Worm (Caenorhabditis elegans) whole organism, young adult: ENCODE results near the gene str-140.

ENCODE experiments used
- B0035.1 ChIP-seq: sonication (generic microtip); optimal IDR thresholded peaks from 2 replicates; lab custom pipeline; 2016; ENCODE audit warnings: missing genetic modification characterization, mild to moderate bottlenecking, missing compliant biosample characterization, missing genotype, missing genetic modification reagents
- C17E4.6 ChIP-seq: fragments of 200-800 bp; sonication (Bioruptor generic); IDR thresholded peaks from 2 replicates; pipeline ENCODE4 v1.3.6; 2022; ENCODE audit warnings: missing genetic modification reagents, missing genetic modification characterization, missing compliant biosample characterization
- D2030.7 ChIP-seq: fragments of 200-800 bp; sonication (Bioruptor generic); IDR thresholded peaks from 2 replicates; pipeline ENCODE4 v1.3.6; 2022; ENCODE audit warnings: missing genetic modification reagents, missing genetic modification characterization, missing compliant biosample characterization
- F23B12.7 ChIP-seq: sonication (generic microtip); optimal IDR thresholded peaks from 2 replicates; lab custom pipeline; 2017; ENCODE audit warnings: missing genetic modification characterization, mild to moderate bottlenecking, missing compliant biosample characterization, antibody characterized with exemption, moderate library complexity; ENCODE audit not compliant: insufficient read depth
- F37B4.10 ChIP-seq: fragments of 200-800 bp; sonication (Bioruptor generic); IDR thresholded peaks from 2 replicates; pipeline ENCODE4 v1.3.6; 2022; ENCODE audit warnings: missing genetic modification characterization, missing compliant biosample characterization
- F52B5.7 ChIP-seq: sonication (generic microtip); optimal IDR thresholded peaks from 2 replicates; lab custom pipeline; 2016; ENCODE audit warnings: mild to moderate bottlenecking, missing genetic modification characterization, missing compliant biosample characterization
- F55B11.4 ChIP-seq: sonication (generic microtip); optimal IDR thresholded peaks from 2 replicates; lab custom pipeline; 2016; ENCODE audit warnings: missing compliant biosample characterization, missing genetic modification characterization, borderline replicate concordance; ENCODE audit not compliant: insufficient read depth
- F57A8.1 ChIP-seq: fragments of 200-800 bp; sonication (Bioruptor generic); optimal IDR thresholded peaks from 2 replicates; lab custom pipeline; 2018; ENCODE audit warnings: mild to moderate bottlenecking, missing genetic modification characterization, moderate library complexity, missing compliant biosample characterization
- K12H6.12 ChIP-seq: fragments of 200-800 bp; sonication (Bioruptor generic); optimal IDR thresholded peaks from 2 replicates; lab custom pipeline; 2018; ENCODE audit warnings: mild to moderate bottlenecking, missing genetic modification characterization, missing compliant biosample characterization
- akir-1 ChIP-seq: fragments of 200-800 bp; sonication (Bioruptor generic); optimal IDR thresholded peaks from 2 replicates; lab custom pipeline; 2018; ENCODE audit warnings: mild to moderate bottlenecking, missing genetic modification characterization, moderate library complexity, missing compliant biosample characterization
- aptf-2 ChIP-seq: fragments of 200-800 bp; sonication (Bioruptor generic); conservative IDR thresholded peaks from 2 replicates; pipeline ENCODE4 v1.3.6; 2022; ENCODE audit warnings: missing genetic modification reagents, missing genetic modification characterization, missing compliant biosample characterization
- athp-1 ChIP-seq: sonication (generic microtip); optimal IDR thresholded peaks from 2 replicates; lab custom pipeline; 2017; ENCODE audit warnings: mild to moderate bottlenecking, missing genetic modification characterization, missing compliant biosample characterization
- attf-3 ChIP-seq: fragments of 200-800 bp; sonication (Bioruptor generic); conservative IDR thresholded peaks from 2 replicates; pipeline ENCODE4 v1.3.6; 2022; ENCODE audit warnings: missing genetic modification reagents, missing genetic modification characterization, missing compliant biosample characterization
- cebp-1 ChIP-seq, 2 experiments: fragments of 200-800 bp in 1 of 2; sonication (Bioruptor generic) in 1 of 2; sonication (generic microtip) in 1 of 2; IDR thresholded peaks in 1 of 2; optimal IDR thresholded peaks in 1 of 2; 2 replicates each; pipeline versions ENCODE4 v1.3.6 to Lab custom; 2017 to 2022; ENCODE audit warnings: missing compliant biosample characterization in 2 of 2, missing genetic modification characterization in 2 of 2, mild to moderate bottlenecking in 1 of 2, missing genetic modification reagents in 1 of 2, moderate library complexity in 1 of 2
- ceh-100 ChIP-seq: fragments of 200-800 bp; sonication (Bioruptor generic); IDR thresholded peaks from 2 replicates; pipeline ENCODE4 v1.3.6; 2022; ENCODE audit warnings: missing genetic modification reagents, missing genetic modification characterization, missing compliant biosample characterization
- ceh-40 ChIP-seq: fragments of 200-800 bp; sonication (Bioruptor generic); IDR thresholded peaks from 2 replicates; pipeline ENCODE4 v1.3.6; 2022; ENCODE audit warnings: missing genetic modification characterization, missing compliant biosample characterization
- ceh-58 ChIP-seq: fragments of 200-800 bp; sonication (Bioruptor generic); IDR thresholded peaks from 2 replicates; pipeline ENCODE4 v1.3.6; 2022; ENCODE audit warnings: missing genetic modification characterization, missing compliant biosample characterization
- chd-7 ChIP-seq: sonication (generic microtip); optimal IDR thresholded peaks from 2 replicates; lab custom pipeline; 2016; ENCODE audit warnings: mild to moderate bottlenecking, missing genetic modification characterization, moderate library complexity, missing compliant biosample characterization
- egl-18 ChIP-seq: fragments of 200-800 bp; sonication (Bioruptor generic); IDR thresholded peaks from 2 replicates; pipeline ENCODE4 v1.3.6; 2022; ENCODE audit warnings: missing genetic modification reagents, missing genetic modification characterization, missing compliant biosample characterization
- gei-17 ChIP-seq: fragments of 200-800 bp; sonication (Bioruptor generic); optimal IDR thresholded peaks from 2 replicates; lab custom pipeline; 2018; ENCODE audit warnings: mild to moderate bottlenecking, missing genetic modification characterization, missing compliant biosample characterization
- let-607 ChIP-seq, 2 experiments: fragments of 200-800 bp in 1 of 2; sonication (Bioruptor generic) in 1 of 2; sonication (generic microtip) in 1 of 2; optimal IDR thresholded peaks; 2 replicates each; lab custom pipeline; 2016 to 2018; ENCODE audit warnings: mild to moderate bottlenecking in 2 of 2, missing compliant biosample characterization in 2 of 2, missing genetic modification characterization in 2 of 2, moderate library complexity in 2 of 2, missing genotype in 1 of 2
- lin-26 ChIP-seq: fragments of 200-800 bp; sonication (Bioruptor generic); IDR thresholded peaks from 2 replicates; pipeline ENCODE4 v1.3.6; 2022; ENCODE audit warnings: missing genetic modification reagents, missing genetic modification characterization, missing compliant biosample characterization
- lin-35 ChIP-seq, 3 experiments: fragments of 150-350 bp in 2 of 3; sonication (generic microtip) in 1 of 3; optimal IDR thresholded peaks; 2 replicates each; lab custom pipeline; 2014 to 2018; ENCODE audit warnings: missing biosample characterization in 3 of 3, missing genetic modification characterization in 3 of 3, missing genetic modification reagents in 3 of 3
- lin-40 ChIP-seq: sonication (generic microtip); optimal IDR thresholded peaks from 2 replicates; lab custom pipeline; 2016; ENCODE audit warnings: missing genetic modification characterization, mild to moderate bottlenecking, missing compliant biosample characterization, missing genotype, missing genetic modification reagents
- lin-54 ChIP-seq: fragments of 200-800 bp; sonication (Bioruptor generic); optimal IDR thresholded peaks from 2 replicates; lab custom pipeline; 2018; ENCODE audit warnings: mild to moderate bottlenecking, missing genetic modification characterization, missing compliant biosample characterization
- lsl-1 ChIP-seq: fragments of 200-800 bp; sonication (Bioruptor generic); optimal IDR thresholded peaks from 2 replicates; lab custom pipeline; 2018; ENCODE audit warnings: mild to moderate bottlenecking, missing genetic modification characterization, moderate library complexity, missing compliant biosample characterization
- madf-10 ChIP-seq: sonication (generic microtip); optimal IDR thresholded peaks from 2 replicates; lab custom pipeline; 2016; ENCODE audit warnings: mild to moderate bottlenecking, missing genetic modification characterization, missing compliant biosample characterization
- madf-8 ChIP-seq: fragments of 200-800 bp; sonication (Bioruptor generic); conservative IDR thresholded peaks from 2 replicates; pipeline ENCODE4 v1.3.6; 2022; ENCODE audit warnings: missing genetic modification reagents, missing genetic modification characterization, missing compliant biosample characterization
- nfyb-1 ChIP-seq: fragments of 200-800 bp; sonication (Bioruptor generic); IDR thresholded peaks from 2 replicates; pipeline ENCODE4 v1.3.6; 2022; ENCODE audit warnings: missing genetic modification reagents, missing genetic modification characterization, missing compliant biosample characterization
- sea-2 ChIP-seq: fragments of 200-800 bp; sonication (Bioruptor generic); IDR thresholded peaks from 2 replicates; pipeline ENCODE4 v1.3.6; 2022; ENCODE audit warnings: missing genetic modification characterization, missing compliant biosample characterization
- snpc-3.4 ChIP-seq: sonication (generic microtip); optimal IDR thresholded peaks from 2 replicates; lab custom pipeline; 2017; ENCODE audit warnings: missing genetic modification characterization, mild to moderate bottlenecking, missing compliant biosample characterization, antibody characterized with exemption, moderate library complexity, missing genotype, missing genetic modification reagents
- somi-1 ChIP-seq: fragments of 200-800 bp; sonication (Bioruptor generic); optimal IDR thresholded peaks from 2 replicates; lab custom pipeline; 2018; ENCODE audit warnings: mild to moderate bottlenecking, missing genetic modification characterization, missing compliant biosample characterization
- zim-3 ChIP-seq: sonication (generic microtip); optimal IDR thresholded peaks from 2 replicates; lab custom pipeline; 2017; ENCODE audit warnings: mild to moderate bottlenecking, missing genetic modification characterization, moderate library complexity, missing compliant biosample characterization
- ztf-18 ChIP-seq: sonication (generic microtip); optimal IDR thresholded peaks from 2 replicates; lab custom pipeline; 2016; ENCODE audit warnings: missing genotype, mild to moderate bottlenecking, missing genetic modification characterization, missing compliant biosample characterization
- ztf-26 ChIP-seq: sonication (generic microtip); optimal IDR thresholded peaks from 2 replicates; lab custom pipeline; 2017; ENCODE audit warnings: missing genetic modification characterization, missing compliant biosample characterization
- ztf-6 ChIP-seq: fragments of 200-800 bp; sonication (Bioruptor generic); IDR thresholded peaks from 2 replicates; pipeline ENCODE4 v1.3.6; 2022; ENCODE audit warnings: missing genetic modification reagents, missing genetic modification characterization, missing compliant biosample characterization

The str-140 gene

ce11 chrV:8028825-8029489 lies 38.7 kb downstream of the str-140 start, which contains the start of gene oma-2 (continued):
- TF ChIP-seq ztf-18 (tag; lab: Kevin White, UChicago) (peak; percentile 37), ztf-6 (GFP tag; lab: Robert Waterston, UW) (no peak), C17E4.6 (GFP tag; lab: Robert Waterston, UW) (no peak), attf-3 (GFP tag; lab: Robert Waterston, UW) (0 out of 2 replicates have a peak, but pooled peaks have one; percentile 21), madf-8 (peak; percentile 95), gei-17 (GFP tag; lab: Kevin White, UChicago) (no peak), K12H6.12 (no peak), athp-1 (tag; lab: Kevin White, UChicago) (no peak), lin-26 (no peak), lin-40 (no peak), B0035.1 (tag; lab: Kevin White, UChicago) (no peak), F37B4.10 (GFP tag; lab: Robert Waterston, UW) (no peak), F55B11.4 (tag; lab: Kevin White, UChicago) (no peak), F23B12.7 (tag; lab: Kevin White, UChicago) (peak; percentile 26), nfyb-1 (GFP tag; lab: Robert Waterston, UW) (0 out of 2 replicates have a peak, but pooled peaks have one; percentile 33), chd-7 (no peak), lsl-1 (GFP tag; lab: Kevin White, UChicago) (peak; percentile 99), zim-3 (tag; lab: Kevin White, UChicago) (no peak)

ce11 chrV:8027429-8028142 lies 40.1 kb downstream of the str-140 start:
- TF ChIP-seq aptf-2 (GFP tag; lab: Robert Waterston, UW) = no peak
- no peak for TF ChIP-seq F52B5.7 (tag; lab: Kevin White, UChicago)
- no peak for TF ChIP-seq akir-1
- TF ChIP-seq madf-10 = no peak
- no peak for TF ChIP-seq let-607 (tag; optimal IDR thresholded peaks at IDR 0.05; lab: Kevin White, UChicago)
- no peak for TF ChIP-seq lin-54 (GFP tag; lab: Kevin White, UChicago)
- no peak for TF ChIP-seq egl-18 (GFP tag; lab: Robert Waterston, UW)
- no peak for TF ChIP-seq snpc-3.4 (tag; lab: Kevin White, UChicago)
- TF ChIP-seq D2030.7 = no peak
- no peak for TF ChIP-seq F57A8.1 (GFP tag; lab: Kevin White, UChicago)
- TF ChIP-seq B0035.1 (tag; lab: Kevin White, UChicago) = no peak
- no peak for TF ChIP-seq ceh-40

- TF ChIP-seq sea-2 (no peak), lin-26 (peak; percentile 11; the same call in 1 of the 2 replicates), lin-40 (peak; percentile 20), ztf-26 (tag; lab: Kevin White, UChicago) (peak; percentile 9), lin-35 (GFP tag; optimal IDR thresholded peaks at IDR 0.05; lab: Kevin White, UChicago) (no peak), ceh-100 (no peak), ceh-40 (no peak), cebp-1 (GFP tag; IDR thresholded peaks at IDR 0.05; lab: Robert Waterston, UW) (no peak), cebp-1 (tag; optimal IDR thresholded peaks at IDR 0.05; lab: Kevin White, UChicago) (peak; percentile 55), ceh-58 (no peak), somi-1 (peak; percentile 71)
These were observed 41.4 kb downstream of the str-140 start, which contains the start of gene F43H9.4 for ce11 chrV:8026343-8026742. Gene F43H9.4, plus strand, starts transcription at chrV:8026708.
